Fruit fly (Drosophila melanogaster) whole organism, embryonic: Measurements from ENCODE around the gene Atg18b.

Experiments used
- Atf-2 ChIP-seq: fragments of 200-800 bp; sonication (Bioruptor generic); optimal IDR thresholded peaks from 2 replicates; lab custom pipeline; 2016; ENCODE audit warnings: missing biosample characterization, missing genetic modification characterization
- Atf6 ChIP-seq: fragments of 200-800 bp; sonication (Bioruptor generic); IDR thresholded peaks from 2 replicates; pipeline ENCODE4 v1.3.6; 2022; ENCODE audit warnings: missing biosample characterization, missing genetic modification characterization
- B-H2 ChIP-seq: fragments of 200-800 bp; sonication (Bioruptor generic); optimal IDR thresholded peaks from 2 replicates; lab custom pipeline; 2018; ENCODE audit warnings: missing biosample characterization, mild to moderate bottlenecking, missing genetic modification characterization
- CG10267 ChIP-seq: fragments of 200-800 bp; sonication (Bioruptor generic); optimal IDR thresholded peaks from 2 replicates; lab custom pipeline; 2018; ENCODE audit warnings: missing biosample characterization, mild to moderate bottlenecking, missing genetic modification characterization, moderate library complexity
- CG10462 ChIP-seq: fragments of 200-800 bp; sonication (Bioruptor generic); optimal IDR thresholded peaks from 2 replicates; lab custom pipeline; 2016; ENCODE audit warnings: missing biosample characterization, missing genetic modification characterization
- CG11696 ChIP-seq: fragments of 200-800 bp; sonication (Bioruptor generic); IDR thresholded peaks from 2 replicates; pipeline ENCODE4 v1.3.6; 2022; ENCODE audit warnings: missing biosample characterization, missing genetic modification characterization
- CG12219 ChIP-seq: fragments of 200-800 bp; sonication (Bioruptor generic); optimal IDR thresholded peaks from 3 replicates; lab custom pipeline; 2018; ENCODE audit warnings: missing biosample characterization, mild to moderate bottlenecking, missing genetic modification characterization
- CG13287 ChIP-seq: fragments of 200-800 bp; sonication (Bioruptor generic); IDR thresholded peaks from 2 replicates; pipeline ENCODE4 v1.3.6; 2022; ENCODE audit warnings: missing biosample characterization, missing genetic modification characterization; ENCODE audit not compliant: partially characterized antibody
- CG13624 ChIP-seq: fragments of 200-800 bp; sonication (Bioruptor generic); optimal IDR thresholded peaks from 2 replicates; lab custom pipeline; 2016; ENCODE audit warnings: missing biosample characterization, missing genetic modification characterization
- CG14710 ChIP-seq: fragments of 200-800 bp; sonication (Bioruptor generic); optimal IDR thresholded peaks from 3 replicates; lab custom pipeline; 2019; ENCODE audit warnings: missing biosample characterization, mild to moderate bottlenecking, missing genetic modification characterization, moderate library complexity
- CG15514 ChIP-seq: fragments of 200-800 bp; sonication (Bioruptor generic); optimal IDR thresholded peaks from 3 replicates; lab custom pipeline; 2017; ENCODE audit warnings: missing biosample characterization, missing genetic modification characterization, mild to moderate bottlenecking, moderate library complexity, missing genetic modification reagents
- CG17802 ChIP-seq: fragments of 200-800 bp; sonication (Bioruptor generic); optimal IDR thresholded peaks from 2 replicates; lab custom pipeline; 2018; ENCODE audit warnings: missing biosample characterization, mild to moderate bottlenecking, missing genetic modification characterization, moderate library complexity
- CG1792 ChIP-seq: fragments of 200-800 bp; sonication (Bioruptor generic); optimal IDR thresholded peaks from 2 replicates; lab custom pipeline; 2016; ENCODE audit warnings: missing biosample characterization, missing genetic modification characterization
- CG18011 ChIP-seq: fragments of 200-800 bp; sonication (Bioruptor generic); optimal IDR thresholded peaks from 2 replicates; lab custom pipeline; 2017; ENCODE audit warnings: missing biosample characterization, missing genetic modification characterization, mild to moderate bottlenecking, moderate library complexity, missing genotype
- CG1832 ChIP-seq: fragments of 200-800 bp; sonication (Bioruptor generic); optimal IDR thresholded peaks from 2 replicates; lab custom pipeline; 2017; ENCODE audit warnings: missing biosample characterization, mild to moderate bottlenecking, missing genetic modification characterization, inconsistent platforms
- CG2116 ChIP-seq: fragments of 200-800 bp; sonication (Bioruptor generic); optimal IDR thresholded peaks from 3 replicates; lab custom pipeline; 2018; ENCODE audit warnings: missing biosample characterization, mild to moderate bottlenecking, missing genetic modification characterization
- CG4282 ChIP-seq: fragments of 200-800 bp; sonication (Bioruptor generic); optimal IDR thresholded peaks from 2 replicates; lab custom pipeline; 2016; ENCODE audit warnings: missing biosample characterization, missing genetic modification characterization
- CG7357 ChIP-seq: fragments of 200-800 bp; sonication (Bioruptor generic); IDR thresholded peaks from 3 replicates; pipeline ENCODE4 v1.3.6; 2022; ENCODE audit warnings: missing biosample characterization, missing genetic modification characterization
- CG8089 ChIP-seq: fragments of 200-800 bp; sonication (Bioruptor generic); optimal IDR thresholded peaks from 3 replicates; lab custom pipeline; 2016; ENCODE audit warnings: missing biosample characterization, missing genetic modification characterization
- CG9797 ChIP-seq: fragments of 200-800 bp; sonication (Bioruptor generic); optimal IDR thresholded peaks from 3 replicates; lab custom pipeline; 2018; ENCODE audit warnings: missing biosample characterization, mild to moderate bottlenecking, missing genetic modification characterization
- Doc2 ChIP-seq: fragments of 200-800 bp; sonication (Bioruptor generic); IDR thresholded peaks from 2 replicates; pipeline ENCODE4 v1.3.6; 2022; ENCODE audit warnings: missing biosample characterization, missing genetic modification characterization
- ERR ChIP-seq: fragments of 200-800 bp; sonication (Bioruptor generic); optimal IDR thresholded peaks from 2 replicates; lab custom pipeline; 2016; ENCODE audit warnings: missing biosample characterization, missing genetic modification characterization
- Fer1 ChIP-seq: fragments of 200-800 bp; sonication (Bioruptor generic); optimal IDR thresholded peaks from 2 replicates; lab custom pipeline; 2017; ENCODE audit warnings: missing biosample characterization, mild to moderate bottlenecking, missing genetic modification characterization
- Gug ChIP-seq: fragments of 200-800 bp; sonication (Bioruptor generic); IDR thresholded peaks from 4 replicates; pipeline ENCODE4 v1.3.6; 2022; ENCODE audit warnings: missing biosample characterization, missing genetic modification characterization
- HmgZ ChIP-seq: fragments of 200-800 bp; sonication (Bioruptor generic); optimal IDR thresholded peaks from 2 replicates; lab custom pipeline; 2018; ENCODE audit warnings: missing biosample characterization, mild to moderate bottlenecking, missing genetic modification characterization
- Hr51 ChIP-seq, 2 experiments: fragments of 200-800 bp; sonication (Bioruptor generic); optimal IDR thresholded peaks; 2 replicates in 1 of 2; 3 replicates in 1 of 2; lab custom pipeline; 2016 to 2018; ENCODE audit warnings: missing biosample characterization in 2 of 2, missing genetic modification characterization in 2 of 2, mild to moderate bottlenecking in 1 of 2, moderate library complexity in 1 of 2
- Hr78 ChIP-seq, 2 experiments: fragments of 200-800 bp in 1 of 2; fragments of >200 bp in 1 of 2; sonication (Bioruptor generic) in 1 of 2; optimal IDR thresholded peaks; 2 replicates each; lab custom pipeline; 2017 to 2019; ENCODE audit warnings: missing biosample characterization in 2 of 2, missing genetic modification characterization in 2 of 2, mild to moderate bottlenecking in 1 of 2, moderate library complexity in 1 of 2
- MTF-1 ChIP-seq: fragments of 200-800 bp; sonication (Bioruptor generic); optimal IDR thresholded peaks from 2 replicates; lab custom pipeline; 2018; ENCODE audit warnings: missing biosample characterization, mild to moderate bottlenecking, missing genetic modification characterization, borderline replicate concordance
- Med ChIP-seq: fragments of 200-800 bp; sonication (Bioruptor generic); peaks from one replicate; lab custom pipeline; 2016; ENCODE audit warnings: missing biosample characterization, missing genetic modification characterization, mild to moderate bottlenecking, inconsistent platforms, moderate library complexity
- Meics ChIP-seq: fragments of 200-800 bp; sonication (Bioruptor generic); optimal IDR thresholded peaks from 2 replicates; lab custom pipeline; 2017; ENCODE audit warnings: missing biosample characterization, mild to moderate bottlenecking, missing genetic modification characterization
- Optix ChIP-seq: fragments of 200-800 bp; sonication (Bioruptor generic); IDR thresholded peaks from 3 replicates; pipeline ENCODE4 v1.3.6; 2022; ENCODE audit warnings: missing biosample characterization, missing genetic modification characterization
- Ptx1 ChIP-seq: fragments of 200-800 bp; sonication (Bioruptor generic); IDR thresholded peaks from 2 replicates; pipeline ENCODE4 v1.3.6; 2022; ENCODE audit warnings: missing biosample characterization, missing genetic modification characterization
- Six4 ChIP-seq: fragments of 200-800 bp; sonication (Bioruptor generic); optimal IDR thresholded peaks from 2 replicates; lab custom pipeline; 2016; ENCODE audit warnings: missing biosample characterization, missing genetic modification characterization
- Sry-β ChIP-seq: fragments of 200-800 bp; sonication (Bioruptor generic); optimal IDR thresholded peaks from 2 replicates; lab custom pipeline; 2018; ENCODE audit warnings: missing biosample characterization, mild to moderate bottlenecking, missing genetic modification characterization, moderate library complexity
- caup ChIP-seq: fragments of 200-800 bp; sonication (Bioruptor generic); optimal IDR thresholded peaks from 3 replicates; lab custom pipeline; 2017; ENCODE audit warnings: missing biosample characterization, mild to moderate bottlenecking, missing genetic modification characterization, moderate library complexity; ENCODE audit not compliant: severe bottlenecking
- crc ChIP-seq: fragments of 200-800 bp; sonication (Bioruptor generic); optimal IDR thresholded peaks from 2 replicates; lab custom pipeline; 2016; ENCODE audit warnings: missing biosample characterization, missing genetic modification characterization
- crol ChIP-seq: fragments of 200-800 bp; sonication (Bioruptor generic); IDR thresholded peaks from 2 replicates; pipeline ENCODE4 v1.3.6; 2022; ENCODE audit warnings: missing biosample characterization, missing genetic modification characterization
- da ChIP-seq: fragments of 200-800 bp; sonication (Bioruptor generic); optimal IDR thresholded peaks from 2 replicates; lab custom pipeline; 2016; ENCODE audit warnings: missing biosample characterization, missing genetic modification characterization
- exex ChIP-seq: fragments of 200-800 bp; sonication (Bioruptor generic); optimal IDR thresholded peaks from 4 replicates; lab custom pipeline; 2018; ENCODE audit warnings: missing biosample characterization, mild to moderate bottlenecking, missing genetic modification characterization, moderate library complexity
- gro ChIP-seq: fragments of 200-800 bp; sonication (Bioruptor generic); optimal IDR thresholded peaks from 2 replicates; lab custom pipeline; 2016; ENCODE audit warnings: missing biosample characterization, missing genetic modification characterization
- gsb ChIP-seq: fragments of 200-800 bp; sonication (Bioruptor generic); IDR thresholded peaks from 2 replicates; pipeline ENCODE4 v1.3.6; 2022; ENCODE audit warnings: missing biosample characterization, missing genetic modification characterization
- luna ChIP-seq: fragments of 200-800 bp; sonication (Bioruptor generic); optimal IDR thresholded peaks from 2 replicates; lab custom pipeline; 2016; ENCODE audit warnings: missing biosample characterization, missing genetic modification characterization
- nom ChIP-seq: fragments of 200-800 bp; sonication (Bioruptor generic); optimal IDR thresholded peaks from 2 replicates; lab custom pipeline; 2017; ENCODE audit warnings: missing biosample characterization, missing genetic modification characterization, mild to moderate bottlenecking, moderate library complexity, missing genetic modification reagents
- onecut ChIP-seq: fragments of 200-800 bp; sonication (Bioruptor generic); IDR thresholded peaks from 2 replicates; pipeline ENCODE4 v1.3.6; 2022; ENCODE audit warnings: missing biosample characterization, missing genetic modification characterization
- org-1 ChIP-seq: fragments of 200-800 bp; sonication (Bioruptor generic); optimal IDR thresholded peaks from 2 replicates; lab custom pipeline; 2017; ENCODE audit warnings: missing biosample characterization, missing genetic modification characterization
- sd ChIP-seq: fragments of 200-800 bp; sonication (Bioruptor generic); optimal IDR thresholded peaks from 3 replicates; lab custom pipeline; 2018; ENCODE audit warnings: missing biosample characterization, mild to moderate bottlenecking, missing genetic modification characterization, moderate library complexity
- slp2 ChIP-seq: fragments of 200-800 bp; sonication (Bioruptor generic); optimal IDR thresholded peaks from 2 replicates; lab custom pipeline; 2016; ENCODE audit warnings: missing biosample characterization, missing genetic modification characterization
- zf30C ChIP-seq: fragments of 200-800 bp; sonication (Bioruptor generic); optimal IDR thresholded peaks from 3 replicates; lab custom pipeline; 2018; ENCODE audit warnings: missing biosample characterization, mild to moderate bottlenecking, missing genetic modification characterization

Atg18b gene

dm6 chr2L:21260869-21261268 lies 40.5 kb upstream of the Atg18b start (continued):
- TF ChIP-seq CG7357 (GFP tag; lab: Robert Waterston, UW) (0 out of 3 replicates have a peak, but pooled peaks have one; percentile 38), B-H2 (GFP tag; lab: Kevin White, UChicago) (no peak), CG9797 (GFP tag; lab: Kevin White, UChicago) (peak; percentile 74), Atf6 (no peak), CG13624 (GFP tag; lab: Kevin White, UChicago) (peak; percentile 20), CG14710 (peak; percentile 68), Fer1 (GFP tag; lab: Kevin White, UChicago) (peak; percentile 50), Hr51 (GFP tag; optimal IDR thresholded peaks at IDR 0.05; lab: Kevin White, UChicago) (peak in 1 of 2 experiments; percentile 20), org-1 (GFP tag; lab: Kevin White, UChicago) (no peak), CG2116 (peak; percentile 16), Meics (no peak), CG13287 (GFP tag; lab: Robert Waterston, UW) (peak; percentile 51; the same call in 1 of the 2 replicates), Gug (GFP tag; lab: Robert Waterston, UW) (no peak)
- TF ChIP-seq, all 482 proteins: peak for 110

- TF ChIP-seq slp2 (no peak), Doc2 (GFP tag; lab: Robert Waterston, UW) (no peak), nom (GFP tag; lab: Kevin White, UChicago) (no peak), CG10267 (tag; lab: Kevin White, UChicago) (no peak), CG9797 (GFP tag; lab: Kevin White, UChicago) (no peak), MTF-1 (GFP tag; lab: Kevin White, UChicago) (no peak), zf30C (GFP tag; lab: Kevin White, UChicago) (no peak), Med (GFP tag; lab: Kevin White, UChicago) (no peak), exex (tag; lab: Kevin White, UChicago) (no peak), Six4 (GFP tag; lab: Kevin White, UChicago) (no peak), Optix (GFP tag; lab: Robert Waterston, UW) (no peak)
- TF ChIP-seq, all 482 proteins: peak for 0
Measured at dm6 chr2L:21259008-21259407, 38.6 kb upstream of the Atg18b start.

dm6 chr2L:21251750-21252149 lies 31.4 kb upstream of the Atg18b start:
- TF ChIP-seq crc: no peak
- TF ChIP-seq CG18011: no peak
- TF ChIP-seq sd (tag; lab: Kevin White, UChicago): no peak
- TF ChIP-seq CG8089: no peak
- peak; percentile 48 for TF ChIP-seq HmgZ (tag; lab: Kevin White, UChicago)
- peak; percentile 65 for TF ChIP-seq CG1832
- no peak; the same call in 1 of the 2 replicates for TF ChIP-seq onecut (GFP tag; lab: Robert Waterston, UW)
- no peak for TF ChIP-seq CG11696 (GFP tag; lab: Robert Waterston, UW)
- TF ChIP-seq caup (GFP tag; lab: Kevin White, UChicago): no peak
- TF ChIP-seq Ptx1 (GFP tag; lab: Robert Waterston, UW): no peak
- TF ChIP-seq crol (GFP tag; lab: Robert Waterston, UW): no peak
- no peak for TF ChIP-seq gro (GFP tag; lab: Kevin White, UChicago)
- TF ChIP-seq Sry-β (GFP tag; lab: Kevin White, UChicago): no peak
- TF ChIP-seq slp2: no peak
- no peak for TF ChIP-seq CG4282
- TF ChIP-seq CG17802 (tag; lab: Kevin White, UChicago): no peak
- no peak for TF ChIP-seq gsb (GFP tag; lab: Robert Waterston, UW)
- no peak for TF ChIP-seq Atf-2 (GFP tag; lab: Kevin White, UChicago)
- TF ChIP-seq ERR (GFP tag; lab: Kevin White, UChicago): no peak
- TF ChIP-seq luna: no peak
- TF ChIP-seq Hr78 (GFP tag; optimal IDR thresholded peaks at IDR 0.05; lab: Kevin White, UChicago): peak in 1 of 2 experiments; percentile 31
- TF ChIP-seq CG15514 (GFP tag; lab: Kevin White, UChicago): peak; percentile 94
- no peak for TF ChIP-seq CG1792 (GFP tag; lab: Kevin White, UChicago)
- TF ChIP-seq da (GFP tag; lab: Kevin White, UChicago): no peak
- no peak for TF ChIP-seq CG12219 (GFP tag; lab: Kevin White, UChicago)
- TF ChIP-seq B-H2 (GFP tag; lab: Kevin White, UChicago): no peak
- no peak for TF ChIP-seq CG10462 (GFP tag; lab: Kevin White, UChicago)
